Worm (Caenorhabditis elegans) whole organism, young adult: ENCODE measurements around the gene ctr-9.

Experiments
- C06A6.2 ChIP-seq: fragments of 200-800 bp; sonication (Bioruptor generic); conservative IDR thresholded peaks from 2 replicates; pipeline ENCODE4 v1.3.6; 2022; ENCODE audit warnings: missing genetic modification characterization, missing compliant biosample characterization
- D2030.7 ChIP-seq: fragments of 200-800 bp; sonication (Bioruptor generic); IDR thresholded peaks from 2 replicates; pipeline ENCODE4 v1.3.6; 2022; ENCODE audit warnings: missing genetic modification reagents, missing genetic modification characterization, missing compliant biosample characterization
- F22D6.2 ChIP-seq: sonication (generic microtip); optimal IDR thresholded peaks from 2 replicates; lab custom pipeline; 2016; ENCODE audit warnings: mild to moderate bottlenecking, missing genetic modification characterization, missing compliant biosample characterization
- F37B4.10 ChIP-seq: fragments of 200-800 bp; sonication (Bioruptor generic); IDR thresholded peaks from 2 replicates; pipeline ENCODE4 v1.3.6; 2022; ENCODE audit warnings: missing genetic modification characterization, missing compliant biosample characterization
- F57A8.1 ChIP-seq: fragments of 200-800 bp; sonication (Bioruptor generic); optimal IDR thresholded peaks from 2 replicates; lab custom pipeline; 2018; ENCODE audit warnings: mild to moderate bottlenecking, missing genetic modification characterization, moderate library complexity, missing compliant biosample characterization
- K11D2.4 ChIP-seq: fragments of 200-800 bp; sonication (Bioruptor generic); IDR thresholded peaks from 2 replicates; pipeline ENCODE4 v1.3.6; 2022; ENCODE audit warnings: missing genetic modification reagents, missing genetic modification characterization, missing compliant biosample characterization
- K12H6.12 ChIP-seq: fragments of 200-800 bp; sonication (Bioruptor generic); optimal IDR thresholded peaks from 2 replicates; lab custom pipeline; 2018; ENCODE audit warnings: mild to moderate bottlenecking, missing genetic modification characterization, missing compliant biosample characterization
- Y79H2A.3 ChIP-seq: fragments of 200-800 bp; sonication (Bioruptor generic); conservative IDR thresholded peaks from 2 replicates; pipeline ENCODE4 v1.3.6; 2022; ENCODE audit warnings: missing genetic modification reagents, missing genetic modification characterization, missing compliant biosample characterization
- akir-1 ChIP-seq: fragments of 200-800 bp; sonication (Bioruptor generic); optimal IDR thresholded peaks from 2 replicates; lab custom pipeline; 2018; ENCODE audit warnings: mild to moderate bottlenecking, missing genetic modification characterization, moderate library complexity, missing compliant biosample characterization
- athp-1 ChIP-seq: sonication (generic microtip); optimal IDR thresholded peaks from 2 replicates; lab custom pipeline; 2017; ENCODE audit warnings: mild to moderate bottlenecking, missing genetic modification characterization, missing compliant biosample characterization
- attf-6 ChIP-seq: fragments of 200-800 bp; sonication (Bioruptor generic); IDR thresholded peaks from 2 replicates; pipeline ENCODE4 v1.3.6; 2022; ENCODE audit warnings: missing genetic modification reagents, missing genetic modification characterization, missing compliant biosample characterization
- bed-1 ChIP-seq: fragments of 200-800 bp; sonication (Bioruptor generic); IDR thresholded peaks from 2 replicates; pipeline ENCODE4 v1.3.6; 2022; ENCODE audit warnings: missing genetic modification reagents, missing genetic modification characterization, missing compliant biosample characterization
- ceh-40 ChIP-seq: fragments of 200-800 bp; sonication (Bioruptor generic); IDR thresholded peaks from 2 replicates; pipeline ENCODE4 v1.3.6; 2022; ENCODE audit warnings: missing genetic modification characterization, missing compliant biosample characterization
- ceh-58 ChIP-seq: fragments of 200-800 bp; sonication (Bioruptor generic); IDR thresholded peaks from 2 replicates; pipeline ENCODE4 v1.3.6; 2022; ENCODE audit warnings: missing genetic modification characterization, missing compliant biosample characterization
- dox-1 ChIP-seq: fragments of 200-800 bp; sonication (Bioruptor generic); IDR thresholded peaks from 2 replicates; pipeline ENCODE4 v1.3.6; 2022; ENCODE audit warnings: missing genetic modification reagents, missing genetic modification characterization, missing compliant biosample characterization
- dpff-1 ChIP-seq: sonication (generic microtip); optimal IDR thresholded peaks from 2 replicates; lab custom pipeline; 2017; ENCODE audit warnings: mild to moderate bottlenecking, missing genetic modification characterization, missing compliant biosample characterization
- egl-18 ChIP-seq: fragments of 200-800 bp; sonication (Bioruptor generic); IDR thresholded peaks from 2 replicates; pipeline ENCODE4 v1.3.6; 2022; ENCODE audit warnings: missing genetic modification reagents, missing genetic modification characterization, missing compliant biosample characterization
- egrh-3 ChIP-seq: fragments of 200-800 bp; sonication (Bioruptor generic); IDR thresholded peaks from 2 replicates; pipeline ENCODE4 v1.3.6; 2022; ENCODE audit warnings: missing genetic modification reagents, missing genetic modification characterization, missing compliant biosample characterization
- fkh-3 ChIP-seq: sonication (generic microtip); optimal IDR thresholded peaks from 2 replicates; lab custom pipeline; 2016; ENCODE audit warnings: mild to moderate bottlenecking, missing genetic modification characterization, missing compliant biosample characterization
- him-1 ChIP-seq: sonication (generic microtip); optimal IDR thresholded peaks from 2 replicates; lab custom pipeline; 2016; ENCODE audit warnings: missing genotype, missing genetic modification reagents, missing genetic modification characterization, missing compliant biosample characterization
- hlh-26 ChIP-seq: fragments of 200-800 bp; sonication (Bioruptor generic); conservative IDR thresholded peaks from 2 replicates; pipeline ENCODE4 v1.3.6; 2022; ENCODE audit warnings: missing genetic modification reagents, missing genetic modification characterization, missing compliant biosample characterization
- hmg-1.2 ChIP-seq: fragments of 200-800 bp; sonication (Bioruptor generic); IDR thresholded peaks from 2 replicates; pipeline ENCODE4 v1.3.6; 2022; ENCODE audit warnings: missing genetic modification reagents, missing genetic modification characterization, missing compliant biosample characterization
- hrde-1 ChIP-seq: sonication (generic microtip); optimal IDR thresholded peaks from 2 replicates; lab custom pipeline; 2016; ENCODE audit warnings: missing genetic modification characterization, mild to moderate bottlenecking, missing compliant biosample characterization, moderate library complexity, missing genotype, missing genetic modification reagents, borderline replicate concordance
- hsf-1 ChIP-seq: fragments of 200-800 bp; sonication (Bioruptor generic); IDR thresholded peaks from 2 replicates; pipeline ENCODE4 v1.3.6; 2022; ENCODE audit warnings: missing genetic modification reagents, missing genetic modification characterization, missing compliant biosample characterization
- lin-26 ChIP-seq: fragments of 200-800 bp; sonication (Bioruptor generic); IDR thresholded peaks from 2 replicates; pipeline ENCODE4 v1.3.6; 2022; ENCODE audit warnings: missing genetic modification reagents, missing genetic modification characterization, missing compliant biosample characterization
- lin-54 ChIP-seq: fragments of 200-800 bp; sonication (Bioruptor generic); optimal IDR thresholded peaks from 2 replicates; lab custom pipeline; 2018; ENCODE audit warnings: mild to moderate bottlenecking, missing genetic modification characterization, missing compliant biosample characterization
- madf-3 ChIP-seq: fragments of 200-800 bp; sonication (Bioruptor generic); IDR thresholded peaks from 2 replicates; pipeline ENCODE4 v1.3.6; 2022; ENCODE audit warnings: missing genetic modification reagents, missing genetic modification characterization, missing compliant biosample characterization
- madf-6 ChIP-seq: fragments of 200-800 bp; sonication (Bioruptor generic); IDR thresholded peaks from 2 replicates; pipeline ENCODE4 v1.3.6; 2022; ENCODE audit warnings: missing genetic modification reagents, missing genetic modification characterization, missing compliant biosample characterization
- nfya-2 ChIP-seq: fragments of 200-800 bp; sonication (Bioruptor generic); IDR thresholded peaks from 2 replicates; pipeline ENCODE4 v1.3.6; 2022; ENCODE audit warnings: missing genetic modification reagents, missing genetic modification characterization, missing compliant biosample characterization
- nfyb-1 ChIP-seq: fragments of 200-800 bp; sonication (Bioruptor generic); IDR thresholded peaks from 2 replicates; pipeline ENCODE4 v1.3.6; 2022; ENCODE audit warnings: missing genetic modification reagents, missing genetic modification characterization, missing compliant biosample characterization
- nhr-120 ChIP-seq: fragments of 200-800 bp; sonication (Bioruptor generic); IDR thresholded peaks from 2 replicates; pipeline ENCODE4 v1.3.6; 2022; ENCODE audit warnings: missing genetic modification characterization, missing compliant biosample characterization
- nhr-27 ChIP-seq: fragments of 200-800 bp; sonication (Bioruptor generic); optimal IDR thresholded peaks from 2 replicates; lab custom pipeline; 2018; ENCODE audit warnings: mild to moderate bottlenecking, missing genetic modification characterization, moderate library complexity, missing compliant biosample characterization
- repo-1 ChIP-seq: sonication (generic microtip); optimal IDR thresholded peaks from 2 replicates; lab custom pipeline; 2017; ENCODE audit warnings: mild to moderate bottlenecking, missing genetic modification characterization, missing compliant biosample characterization
- sea-2 ChIP-seq: fragments of 200-800 bp; sonication (Bioruptor generic); IDR thresholded peaks from 2 replicates; pipeline ENCODE4 v1.3.6; 2022; ENCODE audit warnings: missing genetic modification characterization, missing compliant biosample characterization
- snpc-1.1 ChIP-seq: sonication (generic microtip); optimal IDR thresholded peaks from 2 replicates; lab custom pipeline; 2017; ENCODE audit warnings: missing genetic modification characterization, mild to moderate bottlenecking, missing compliant biosample characterization, antibody characterized with exemption, moderate library complexity, missing genotype, missing genetic modification reagents; ENCODE audit not compliant: insufficient read depth
- snpc-1.3 ChIP-seq: sonication (generic microtip); optimal IDR thresholded peaks from 2 replicates; lab custom pipeline; 2017; ENCODE audit warnings: missing genetic modification characterization, mild to moderate bottlenecking, missing compliant biosample characterization, antibody characterized with exemption, moderate library complexity, missing genotype, missing genetic modification reagents; ENCODE audit not compliant: insufficient read depth
- sptf-2 ChIP-seq: fragments of 200-800 bp; sonication (Bioruptor generic); optimal IDR thresholded peaks from 2 replicates; lab custom pipeline; 2018; ENCODE audit warnings: mild to moderate bottlenecking, missing genetic modification characterization, missing compliant biosample characterization
- tbx-9 ChIP-seq: sonication (generic microtip); optimal IDR thresholded peaks from 2 replicates; lab custom pipeline; 2016; ENCODE audit warnings: borderline replicate concordance, missing genetic modification characterization, inconsistent platforms, missing compliant biosample characterization
- zfh-2 ChIP-seq: fragments of 200-800 bp; sonication (Bioruptor generic); conservative IDR thresholded peaks from 2 replicates; pipeline ENCODE4 v1.3.6; 2022; ENCODE audit warnings: missing genetic modification reagents, missing genetic modification characterization, missing compliant biosample characterization
- ztf-18 ChIP-seq: sonication (generic microtip); optimal IDR thresholded peaks from 2 replicates; lab custom pipeline; 2016; ENCODE audit warnings: missing genotype, mild to moderate bottlenecking, missing genetic modification characterization, missing compliant biosample characterization

The ctr-9 gene

ce11 chrIII:9511660-9512059, 20.5 kb downstream of the ctr-9 start:
- TF ChIP-seq D2030.7, result no peak
- TF ChIP-seq sea-2 (GFP tag; lab: Robert Waterston, UW), result no peak
- no peak for TF ChIP-seq dox-1 (GFP tag; lab: Robert Waterston, UW)
- TF ChIP-seq hlh-26 (GFP tag; lab: Robert Waterston, UW), result no peak
- TF ChIP-seq egrh-3 (GFP tag; lab: Robert Waterston, UW), result no peak
- TF ChIP-seq attf-6 (GFP tag; lab: Robert Waterston, UW), result no peak
- no peak for TF ChIP-seq bed-1 (GFP tag; lab: Robert Waterston, UW)
- TF ChIP-seq fkh-3 (tag; lab: Kevin White, UChicago), result no peak
- TF ChIP-seq repo-1, result no peak
- no peak for TF ChIP-seq ceh-58 (GFP tag; lab: Robert Waterston, UW)
- no peak for TF ChIP-seq snpc-1.1 (tag; lab: Kevin White, UChicago)
- TF ChIP-seq, all 124 proteins: peak for 0

ce11 chrIII:9513006-9513405, 21.8 kb downstream of the ctr-9 start:
- TF ChIP-seq hsf-1 (GFP tag; lab: Robert Waterston, UW) (no peak), athp-1 (peak; percentile 8), egrh-3 (GFP tag; lab: Robert Waterston, UW) (no peak), K12H6.12 (no peak), K11D2.4 (no peak), hmg-1.2 (GFP tag; lab: Robert Waterston, UW) (0 out of 2 replicates have a peak, but pooled peaks have one; percentile 17), him-1 (tag; lab: Kevin White, UChicago) (peak; percentile 92), F37B4.10 (GFP tag; lab: Robert Waterston, UW) (no peak), Y79H2A.3 (GFP tag; lab: Robert Waterston, UW) (0 out of 2 replicates have a peak, but pooled peaks have one; percentile 29), madf-6 (GFP tag; lab: Robert Waterston, UW) (0 out of 2 replicates have a peak, but pooled peaks have one; percentile 20), hrde-1 (tag; lab: Kevin White, UChicago) (peak; percentile 14), snpc-1.3 (tag; lab: Kevin White, UChicago) (peak; percentile 2)

- TF ChIP-seq madf-3 (GFP tag; lab: Robert Waterston, UW) (no peak), nfyb-1 (GFP tag; lab: Robert Waterston, UW) (no peak), zfh-2 (GFP tag; lab: Robert Waterston, UW) (no peak), akir-1 (GFP tag; lab: Kevin White, UChicago) (no peak), nhr-27 (tag; lab: Kevin White, UChicago) (no peak), dpff-1 (tag; lab: Kevin White, UChicago) (no peak), nhr-120 (GFP tag; lab: Robert Waterston, UW) (no peak), lin-26 (GFP tag; lab: Robert Waterston, UW) (no peak), tbx-9 (no peak), D2030.7 (no peak), F57A8.1 (GFP tag; lab: Kevin White, UChicago) (no peak), C06A6.2 (GFP tag; lab: Robert Waterston, UW) (no peak), ztf-18 (tag; lab: Kevin White, UChicago) (no peak), snpc-1.1 (tag; lab: Kevin White, UChicago) (no peak), lin-54 (no peak), nfya-2 (GFP tag; lab: Robert Waterston, UW) (no peak), egl-18 (no peak), sptf-2 (GFP tag; lab: Kevin White, UChicago) (no peak), F22D6.2 (no peak), ceh-40 (no peak)
Observed at ce11 chrIII:9513569-9513968, 22.4 kb downstream of the ctr-9 start, which contains the start of gene F55H2.8. TSS of gene F55H2.8 (plus strand) at chrIII:9513869.
